Fruit fly (Drosophila melanogaster) whole organism, embryonic: ENCODE results near the gene dmGlut.

Source experiments
- BtbVII ChIP-seq: fragments of 200-800 bp; sonication (Bioruptor generic); optimal IDR thresholded peaks from 3 replicates; lab custom pipeline; 2017; ENCODE audit warnings: missing biosample characterization, mild to moderate bottlenecking, missing genetic modification characterization
- CG10959 ChIP-seq: fragments of 200-800 bp; sonication (Bioruptor generic); IDR thresholded peaks from 2 replicates; pipeline ENCODE4 v1.3.6; 2022; ENCODE audit warnings: missing biosample characterization, missing genetic modification characterization
- CG11085 ChIP-seq: fragments of 200-800 bp; sonication (Bioruptor generic); IDR thresholded peaks from 2 replicates; pipeline ENCODE4 v1.3.6; 2022; ENCODE audit warnings: missing biosample characterization, missing genetic modification characterization
- CG12155 ChIP-seq: fragments of 200-800 bp; sonication (Bioruptor generic); optimal IDR thresholded peaks from 3 replicates; lab custom pipeline; 2016; ENCODE audit warnings: missing biosample characterization, missing genetic modification characterization
- CG12236 ChIP-seq: fragments of 200-800 bp; sonication (Bioruptor generic); optimal IDR thresholded peaks from 2 replicates; lab custom pipeline; 2016; ENCODE audit warnings: missing biosample characterization, missing genetic modification characterization
- CG1233 ChIP-seq: fragments of 200-800 bp; sonication (Bioruptor generic); optimal IDR thresholded peaks from 4 replicates; lab custom pipeline; 2018; ENCODE audit warnings: missing biosample characterization, mild to moderate bottlenecking, missing genetic modification characterization
- CG12391 ChIP-seq: fragments of 200-800 bp; sonication (Bioruptor generic); optimal IDR thresholded peaks from 3 replicates; lab custom pipeline; 2018; ENCODE audit warnings: missing biosample characterization, mild to moderate bottlenecking, missing genetic modification characterization, moderate library complexity
- CG13287 ChIP-seq: fragments of 200-800 bp; sonication (Bioruptor generic); IDR thresholded peaks from 2 replicates; pipeline ENCODE4 v1.3.6; 2022; ENCODE audit warnings: missing biosample characterization, missing genetic modification characterization; ENCODE audit not compliant: partially characterized antibody
- CG14710 ChIP-seq: fragments of 200-800 bp; sonication (Bioruptor generic); optimal IDR thresholded peaks from 3 replicates; lab custom pipeline; 2019; ENCODE audit warnings: missing biosample characterization, mild to moderate bottlenecking, missing genetic modification characterization, moderate library complexity
- CG1602 ChIP-seq: fragments of 200-800 bp; sonication (Bioruptor generic); optimal IDR thresholded peaks from 3 replicates; lab custom pipeline; 2016; ENCODE audit warnings: missing biosample characterization, missing genetic modification characterization
- CG17385 ChIP-seq: fragments of 200-800 bp; sonication (Bioruptor generic); optimal IDR thresholded peaks from 3 replicates; lab custom pipeline; 2018; ENCODE audit warnings: missing biosample characterization, mild to moderate bottlenecking, missing genetic modification characterization
- CG2202 ChIP-seq: fragments of 200-800 bp; sonication (Bioruptor generic); optimal IDR thresholded peaks from 2 replicates; lab custom pipeline; 2018; ENCODE audit warnings: missing biosample characterization, mild to moderate bottlenecking, missing genetic modification characterization
- CG3163 ChIP-seq: fragments of 200-800 bp; sonication (Bioruptor generic); optimal IDR thresholded peaks from 3 replicates; lab custom pipeline; 2016; ENCODE audit warnings: missing biosample characterization, missing genetic modification characterization
- CG32772 ChIP-seq: fragments of 200-800 bp; sonication (Bioruptor generic); IDR thresholded peaks from 2 replicates; pipeline ENCODE4 v1.3.6; 2022; ENCODE audit warnings: missing biosample characterization, missing genetic modification characterization
- CG4820 ChIP-seq: fragments of 200-800 bp; sonication (Bioruptor generic); optimal IDR thresholded peaks from 3 replicates; lab custom pipeline; 2016; ENCODE audit warnings: missing biosample characterization, missing genetic modification characterization
- CG8290 ChIP-seq, 3 experiments: fragments of 200-800 bp; sonication (Bioruptor generic); optimal IDR thresholded peaks; 2 replicates each; lab custom pipeline; 2016 to 2019; ENCODE audit warnings: missing biosample characterization in 3 of 3, missing genetic modification characterization in 3 of 3, mild to moderate bottlenecking in 2 of 3, moderate library complexity in 1 of 3
- CG8765 ChIP-seq: fragments of 200-800 bp; sonication (Bioruptor generic); IDR thresholded peaks from 2 replicates; pipeline ENCODE4 v1.3.6; 2022; ENCODE audit warnings: missing biosample characterization, missing genetic modification characterization
- CG9932 ChIP-seq: fragments of 200-800 bp; sonication (Bioruptor generic); IDR thresholded peaks from 2 replicates; pipeline ENCODE4 v1.3.6; 2022; ENCODE audit warnings: missing biosample characterization, missing genetic modification characterization
- Doc2 ChIP-seq: fragments of 200-800 bp; sonication (Bioruptor generic); IDR thresholded peaks from 2 replicates; pipeline ENCODE4 v1.3.6; 2022; ENCODE audit warnings: missing biosample characterization, missing genetic modification characterization
- Gsc ChIP-seq: fragments of 200-800 bp; sonication (Bioruptor generic); IDR thresholded peaks from 2 replicates; pipeline ENCODE4 v1.3.6; 2022; ENCODE audit warnings: missing biosample characterization, missing genetic modification characterization
- H15 ChIP-seq: fragments of 200-800 bp; sonication (Bioruptor generic); IDR thresholded peaks from 3 replicates; pipeline ENCODE4 v1.3.6; 2022; ENCODE audit warnings: missing biosample characterization, missing genetic modification characterization
- Hr39 ChIP-seq: fragments of >200 bp; optimal IDR thresholded peaks from 2 replicates; lab custom pipeline; 2017
- Lpt ChIP-seq: fragments of >200 bp; optimal IDR thresholded peaks from 2 replicates; lab custom pipeline; 2018; ENCODE audit warnings: missing biosample characterization, missing genetic modification characterization
- Nf-YC ChIP-seq: fragments of 200-800 bp; optimal IDR thresholded peaks from 3 replicates; lab custom pipeline; 2019; ENCODE audit warnings: missing biosample characterization, mild to moderate bottlenecking, missing genetic modification characterization, moderate library complexity
- Opbp ChIP-seq: fragments of 200-800 bp; sonication (Bioruptor generic); IDR thresholded peaks from 3 replicates; pipeline ENCODE4 v1.3.6; 2022; ENCODE audit warnings: missing biosample characterization, missing genetic modification characterization; ENCODE audit not compliant: partially characterized antibody
- Rfx ChIP-seq: fragments of 200-800 bp; sonication (Bioruptor generic); IDR thresholded peaks from 2 replicates; pipeline ENCODE4 v1.3.6; 2022; ENCODE audit warnings: missing biosample characterization, missing genetic modification characterization
- Side ChIP-seq: fragments of 200-800 bp; sonication (Bioruptor generic); optimal IDR thresholded peaks from 2 replicates; lab custom pipeline; 2016; ENCODE audit warnings: missing biosample characterization, missing genetic modification characterization
- Taf1 ChIP-seq: fragments of 200-800 bp; sonication (Bioruptor generic); IDR thresholded peaks from 2 replicates; pipeline ENCODE4 v1.3.6; 2022; ENCODE audit warnings: missing biosample characterization, missing genetic modification characterization
- Trl ChIP-seq, 3 experiments: fragments of >200 bp in 2 of 3; fragments of 200-800 bp in 1 of 3; sonication (Bioruptor generic) in 1 of 3; optimal IDR thresholded peaks; 2 replicates in 1 of 3; 3 replicates in 2 of 3; lab custom pipeline; 2016 to 2017; ENCODE audit warnings: missing biosample characterization in 1 of 3, missing genetic modification characterization in 1 of 3
- ap ChIP-seq: fragments of 200-800 bp; sonication (Bioruptor generic); IDR thresholded peaks from 2 replicates; pipeline ENCODE4 v1.3.6; 2022; ENCODE audit warnings: missing biosample characterization, missing genetic modification characterization
- corto ChIP-seq: fragments of 200-800 bp; sonication (Bioruptor generic); optimal IDR thresholded peaks from 2 replicates; lab custom pipeline; 2016; ENCODE audit warnings: missing biosample characterization, mild to moderate bottlenecking, missing genetic modification characterization, moderate library complexity
- da ChIP-seq: fragments of 200-800 bp; sonication (Bioruptor generic); optimal IDR thresholded peaks from 2 replicates; lab custom pipeline; 2016; ENCODE audit warnings: missing biosample characterization, missing genetic modification characterization
- dm ChIP-seq: fragments of 200-800 bp; sonication (Bioruptor generic); optimal IDR thresholded peaks from 3 replicates; lab custom pipeline; 2016; ENCODE audit warnings: missing biosample characterization, missing genetic modification characterization
- emc ChIP-seq: fragments of 200-800 bp; sonication (Bioruptor generic); optimal IDR thresholded peaks from 2 replicates; lab custom pipeline; 2016; ENCODE audit warnings: missing biosample characterization, missing genetic modification characterization
- fd102C ChIP-seq: fragments of 200-800 bp; sonication (Bioruptor generic); optimal IDR thresholded peaks from 2 replicates; lab custom pipeline; 2018; ENCODE audit warnings: missing biosample characterization, mild to moderate bottlenecking, missing genetic modification characterization, moderate library complexity
- fru ChIP-seq: fragments of >200 bp; optimal IDR thresholded peaks from 2 replicates; lab custom pipeline; 2017
- ftz-f1 ChIP-seq: fragments of 200-800 bp; sonication (Bioruptor generic); optimal IDR thresholded peaks from 2 replicates; lab custom pipeline; 2016; ENCODE audit warnings: missing biosample characterization, missing genetic modification characterization
- gfzf ChIP-seq: fragments of 200-800 bp; sonication (Bioruptor generic); optimal IDR thresholded peaks from 2 replicates; lab custom pipeline; 2016; ENCODE audit warnings: missing biosample characterization, mild to moderate bottlenecking, missing genetic modification characterization, moderate library complexity
- hkb ChIP-seq, 2 experiments: fragments of 200-800 bp in 1 of 2; fragments of >200 bp in 1 of 2; sonication (Bioruptor generic) in 1 of 2; IDR thresholded peaks in 1 of 2; optimal IDR thresholded peaks in 1 of 2; 2 replicates each; pipeline versions ENCODE4 v1.3.6 to Lab custom; 2017 to 2022; ENCODE audit warnings: missing biosample characterization in 1 of 2, missing genetic modification characterization in 1 of 2
- ken ChIP-seq: fragments of 200-800 bp; sonication (Bioruptor generic); IDR thresholded peaks from 3 replicates; pipeline ENCODE4 v1.3.6; 2022; ENCODE audit warnings: missing biosample characterization, missing genetic modification characterization
- odd ChIP-seq: fragments of 200-800 bp; sonication (Bioruptor generic); optimal IDR thresholded peaks from 2 replicates; lab custom pipeline; 2017; ENCODE audit warnings: missing biosample characterization, mild to moderate bottlenecking, missing genetic modification characterization
- onecut ChIP-seq: fragments of 200-800 bp; sonication (Bioruptor generic); IDR thresholded peaks from 2 replicates; pipeline ENCODE4 v1.3.6; 2022; ENCODE audit warnings: missing biosample characterization, missing genetic modification characterization
- schlank ChIP-seq: fragments of 200-800 bp; sonication (Bioruptor generic); optimal IDR thresholded peaks from 2 replicates; lab custom pipeline; 2018; ENCODE audit warnings: missing biosample characterization, mild to moderate bottlenecking, missing genetic modification characterization
- sima ChIP-seq: fragments of 200-800 bp; sonication (Bioruptor generic); optimal IDR thresholded peaks from 2 replicates; lab custom pipeline; 2016; ENCODE audit warnings: missing biosample characterization, missing genetic modification characterization
- sob ChIP-seq: fragments of 200-800 bp; sonication (Bioruptor generic); IDR thresholded peaks from 2 replicates; pipeline ENCODE4 v1.3.6; 2022; ENCODE audit warnings: missing biosample characterization, missing genetic modification characterization
- stwl ChIP-seq: fragments of 200-800 bp; sonication (Bioruptor generic); optimal IDR thresholded peaks from 3 replicates; lab custom pipeline; 2018; ENCODE audit warnings: missing biosample characterization, mild to moderate bottlenecking, missing genetic modification characterization, moderate library complexity
- tio ChIP-seq: fragments of 200-800 bp; sonication (Bioruptor generic); optimal IDR thresholded peaks from 2 replicates; lab custom pipeline; 2017; ENCODE audit warnings: missing biosample characterization, missing genetic modification characterization, inconsistent platforms
- vfl ChIP-seq: fragments of 200-800 bp; sonication (Bioruptor generic); optimal IDR thresholded peaks from 2 replicates; lab custom pipeline; 2016; ENCODE audit warnings: missing biosample characterization, missing genetic modification characterization
- vvl ChIP-seq: fragments of 200-800 bp; sonication (Bioruptor generic); IDR thresholded peaks from 2 replicates; pipeline ENCODE4 v1.3.6; 2022; ENCODE audit warnings: missing biosample characterization, missing genetic modification characterization

The dmGlut gene

dm6 chr2L:12011682-12012655 lies 15.3 kb upstream of the dmGlut start (continued):
- TF ChIP-seq CG9932 (GFP tag; lab: Robert Waterston, UW) (no peak), Lpt (GFP tag; lab: Kevin White, UChicago) (no peak), CG12236 (GFP tag; lab: Kevin White, UChicago) (peak; percentile 4), Rfx (no peak), gfzf (GFP tag; lab: Kevin White, UChicago) (peak; percentile 15), H15 (no peak), ken (GFP tag; lab: Robert Waterston, UW) (no peak), CG14710 (tag; lab: Kevin White, UChicago) (peak; percentile 62), Hr39 (lab: Kevin White, UChicago) (no peak), emc (GFP tag; lab: Kevin White, UChicago) (peak; percentile 30), Taf1 (GFP tag; lab: Robert Waterston, UW) (no peak), Gsc (GFP tag; lab: Robert Waterston, UW) (no peak), Opbp (no peak), CG8765 (no peak), Side (GFP tag; lab: Kevin White, UChicago) (peak; percentile 85), stwl (peak; percentile 94), vfl (GFP tag; lab: Kevin White, UChicago) (peak; percentile 18), CG17385 (GFP tag; lab: Kevin White, UChicago) (peak; percentile 49), tio (no peak), CG4820 (GFP tag; lab: Kevin White, UChicago) (peak; percentile 54), CG13287 (GFP tag; lab: Robert Waterston, UW) (no peak), fd102C (peak; percentile 34), odd (GFP tag; lab: Kevin White, UChicago) (peak; percentile 20), CG8290 (GFP tag; optimal IDR thresholded peaks at IDR 0.05; lab: Kevin White, UChicago) (no peak), CG8290 (tag; optimal IDR thresholded peaks at IDR 0.05; lab: Kevin White, UChicago) (peak; percentile 15 to 96), fru (lab: Kevin White, UChicago) (no peak), sob (no peak), CG12391 (tag; lab: Kevin White, UChicago) (peak; percentile 67), CG1233 (peak; percentile 58), CG3163 (GFP tag; lab: Kevin White, UChicago) (peak; percentile 73), CG32772 (GFP tag; lab: Robert Waterston, UW) (no peak), CG10959 (no peak), Trl (optimal IDR thresholded peaks at IDR 0.05; lab: Kevin White, UChicago) (peak in 1 of 2 experiments; percentile 7), Trl (GFP tag; optimal IDR thresholded peaks at IDR 0.05; lab: Kevin White, UChicago) (peak; percentile 64), CG12155 (GFP tag; lab: Kevin White, UChicago) (peak; percentile 70), onecut (peak; percentile 84), schlank (peak; percentile 54), vvl (GFP tag; lab: Robert Waterston, UW) (no peak), corto (no peak), hkb (optimal IDR thresholded peaks at IDR 0.05; lab: Kevin White, UChicago) (peak; percentile 58), hkb (GFP tag; IDR thresholded peaks at IDR 0.05; lab: Robert Waterston, UW) (no peak), da (GFP tag; lab: Kevin White, UChicago) (peak; percentile 41), Nf-YC (tag; lab: Kevin White, UChicago) (peak; percentile 93), sima (GFP tag; lab: Kevin White, UChicago) (no peak), CG11085 (GFP tag; lab: Robert Waterston, UW) (no peak), ftz-f1 (peak; percentile 99), ap (GFP tag; lab: Robert Waterston, UW) (no peak), Doc2 (GFP tag; lab: Robert Waterston, UW) (no peak), CG1602 (GFP tag; lab: Kevin White, UChicago) (no peak), dm (GFP tag; lab: Kevin White, UChicago) (peak; percentile 84), BtbVII (peak; percentile 19), CG2202 (tag; lab: Kevin White, UChicago) (peak; percentile 24)
